Fruit fly (Drosophila melanogaster) whole organism, prepupa: ENCODE results near the gene CG44090.

Source experiments
- CG10669 ChIP-seq: fragments of 200-800 bp; sonication (Bioruptor generic); optimal IDR thresholded peaks from 3 replicates; lab custom pipeline; 2018; ENCODE audit warnings: missing biosample characterization, mild to moderate bottlenecking, missing genetic modification characterization, moderate library complexity
- CG16779 ChIP-seq: fragments of 200-800 bp; sonication (Bioruptor generic); optimal IDR thresholded peaks from 3 replicates; lab custom pipeline; 2017; ENCODE audit warnings: missing biosample characterization, mild to moderate bottlenecking, missing genetic modification characterization
- CG3032 ChIP-seq: fragments of 200-800 bp; optimal IDR thresholded peaks from 2 replicates; lab custom pipeline; 2019; ENCODE audit warnings: missing biosample characterization, mild to moderate bottlenecking, missing genetic modification characterization, moderate library complexity
- CG32006 ChIP-seq: fragments of 200-800 bp; sonication (Bioruptor generic); optimal IDR thresholded peaks from 3 replicates; lab custom pipeline; 2017; ENCODE audit warnings: missing biosample characterization, mild to moderate bottlenecking, missing genetic modification characterization
- CG4318 ChIP-seq: fragments of 200-800 bp; sonication (Bioruptor generic); optimal IDR thresholded peaks from 3 replicates; lab custom pipeline; 2017; ENCODE audit warnings: missing biosample characterization, mild to moderate bottlenecking, missing genetic modification characterization
- CG8319 ChIP-seq: fragments of 200-800 bp; sonication (Bioruptor generic); optimal IDR thresholded peaks from 3 replicates; lab custom pipeline; 2016; ENCODE audit warnings: missing biosample characterization, missing genetic modification characterization
- Hr39 ChIP-seq: fragments of 200-800 bp; sonication (Bioruptor generic); optimal IDR thresholded peaks from 2 replicates; lab custom pipeline; 2016; ENCODE audit warnings: missing biosample characterization, missing genetic modification characterization
- Lpt ChIP-seq: fragments of 200-800 bp; sonication (Bioruptor generic); optimal IDR thresholded peaks from 3 replicates; lab custom pipeline; 2016; ENCODE audit warnings: missing biosample characterization, missing genetic modification characterization
- Smox ChIP-seq: fragments of 200-800 bp; sonication (Bioruptor generic); optimal IDR thresholded peaks from 3 replicates; lab custom pipeline; 2016; ENCODE audit warnings: missing biosample characterization, missing genetic modification characterization
- Sox15 ChIP-seq: fragments of 200-800 bp; sonication (Bioruptor generic); optimal IDR thresholded peaks from 3 replicates; lab custom pipeline; 2016; ENCODE audit warnings: missing biosample characterization, missing genetic modification characterization
- dac ChIP-seq: fragments of 200-800 bp; sonication (Bioruptor generic); optimal IDR thresholded peaks from 2 replicates; lab custom pipeline; 2017; ENCODE audit warnings: missing biosample characterization, mild to moderate bottlenecking, missing genetic modification characterization
- salr ChIP-seq, 2 experiments: fragments of 200-800 bp; sonication (Bioruptor generic); optimal IDR thresholded peaks; 3 replicates each; lab custom pipeline; 2016 to 2018; ENCODE audit warnings: missing biosample characterization in 2 of 2, missing genetic modification characterization in 2 of 2, mild to moderate bottlenecking in 1 of 2
- svp ChIP-seq: fragments of 200-800 bp; sonication (Bioruptor generic); peaks from one replicate; lab custom pipeline; 2016; ENCODE audit warnings: missing biosample characterization, missing genetic modification characterization

DNA sequence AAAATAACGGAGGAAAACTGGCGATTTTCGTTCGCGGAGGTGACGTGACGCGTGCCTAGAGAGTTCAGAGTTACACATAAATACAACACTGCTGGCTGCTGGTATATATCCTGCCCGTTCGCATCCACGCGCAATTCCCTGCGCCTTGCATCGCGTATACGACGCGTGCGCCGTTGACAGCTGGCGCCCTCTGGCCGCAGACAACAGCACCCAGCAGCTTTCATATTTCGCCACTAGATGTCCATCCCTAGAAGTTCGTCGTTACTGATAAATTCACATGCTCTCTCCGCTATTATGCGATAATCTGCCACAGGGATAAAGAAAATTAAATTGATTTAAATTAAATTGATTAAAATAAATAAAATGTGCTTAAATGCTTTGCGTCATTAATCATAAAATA is 31.8 kb downstream of the CG44090 start, which contains the start of gene Sur-8:
- peak; percentile 38 for TF ChIP-seq CG8319
- no peak for TF ChIP-seq CG16779
- TF ChIP-seq CG3032 (tag; lab: Kevin White, UChicago) = no peak
- peak; percentile 27 for TF ChIP-seq dac (GFP tag; lab: Kevin White, UChicago)
- no peak for TF ChIP-seq CG10669
- peak; percentile 64 for TF ChIP-seq Hr39 (GFP tag; lab: Kevin White, UChicago)
- TF ChIP-seq Sox15 (GFP tag; lab: Kevin White, UChicago) = no peak
- peak; percentile 26 for TF ChIP-seq CG32006 (GFP tag; lab: Kevin White, UChicago)
- TF ChIP-seq svp = peak; percentile 68
- TF ChIP-seq salr (GFP tag; optimal IDR thresholded peaks at IDR 0.05; lab: Kevin White, UChicago) = no peak
- TF ChIP-seq CG4318 = no peak
- TF ChIP-seq Smox (GFP tag; lab: Kevin White, UChicago) = peak; percentile 30
- TF ChIP-seq Lpt (GFP tag; lab: Kevin White, UChicago) = no peak
